Fruit fly (Drosophila melanogaster): ENCODE results near the gene Prosalpha4.

Gene Prosalpha4

dm6 chrX:16320197-16320921 lies 44.3 kb downstream of the Prosalpha4 start, which contains the start of gene Cyp1 (continued):
- TF ChIP-seq Aef1 (GFP tag; IDR thresholded peaks at IDR 0.05) (0 out of 3 replicates have a peak, but pooled peaks have one; percentile 27), CG12769 (tag; optimal IDR thresholded peaks at IDR 0.05) (peak; percentile 14), B-H1 (GFP tag; IDR thresholded peaks at IDR 0.05) (peak; percentile 44; the same call in 2 of the 3 replicates), CG15696 (tag; optimal IDR thresholded peaks at IDR 0.05) (no peak), pan (optimal IDR thresholded peaks at IDR 0.05) (no peak), pan (GFP tag; optimal IDR thresholded peaks at IDR 0.05 in 1 of 2, IDR thresholded peaks at IDR 0.05 in 1 of 2) (peak in 1 of 2 experiments; percentile 46), CG7963 (GFP tag; IDR thresholded peaks at IDR 0.05; ENCODE audit: partially characterized antibody) (peak; percentile 72; the same call in 2 of the 3 replicates), pzg (GFP tag; optimal IDR thresholded peaks at IDR 0.05) (peak; percentile 80), E2f1 (GFP tag; IDR thresholded peaks at IDR 0.05) (peak; percentile 60), hbn (GFP tag; IDR thresholded peaks at IDR 0.05; ENCODE audit: partially characterized antibody) (peak; percentile 66), YL-1 (GFP tag; optimal IDR thresholded peaks at IDR 0.05) (peak; percentile 35), ken (GFP tag; IDR thresholded peaks at IDR 0.05) (peak; percentile 47; the same call in 1 of the 3 replicates), chn (GFP tag; optimal IDR thresholded peaks at IDR 0.05) (no peak), zen (tag; optimal IDR thresholded peaks at IDR 0.05) (no peak), dm (GFP tag; optimal IDR thresholded peaks at IDR 0.05) (peak; percentile 81), CG10959 (GFP tag; IDR thresholded peaks at IDR 0.05) (no peak), CG30403 (GFP tag; optimal IDR thresholded peaks at IDR 0.05) (peak; percentile 15), HLH54F (GFP tag; optimal IDR thresholded peaks at IDR 0.05) (peak; percentile 9), HLH4C (GFP tag; IDR thresholded peaks at IDR 0.05; ENCODE audit: partially characterized antibody) (peak; percentile 68; the same call in 2 of the 3 replicates), jumu (GFP tag; optimal IDR thresholded peaks at IDR 0.05) (peak; percentile 5), CG4820 (GFP tag; optimal IDR thresholded peaks at IDR 0.05) (peak; percentile 31), Lim3 (GFP tag; IDR thresholded peaks at IDR 0.05) (no peak), her (GFP tag; optimal IDR thresholded peaks at IDR 0.05) (peak; percentile 73), bigmax (GFP tag; optimal IDR thresholded peaks at IDR 0.05) (peak; percentile 80), sisA (GFP tag; IDR thresholded peaks at IDR 0.05) (peak; percentile 36), B-H2 (GFP tag; optimal IDR thresholded peaks at IDR 0.05) (peak; percentile 47), CG17912 (GFP tag; optimal IDR thresholded peaks at IDR 0.05) (no peak), Bdp1 (GFP tag; optimal IDR thresholded peaks at IDR 0.05) (no peak), sens-2 (GFP tag; IDR thresholded peaks at IDR 0.05) (0 out of 2 replicates have a peak, but pooled peaks have one; percentile 19), CG7987 (GFP tag; optimal IDR thresholded peaks at IDR 0.05) (peak; percentile 20), Neu2 (GFP tag; optimal IDR thresholded peaks at IDR 0.05; ENCODE audit: borderline replicate concordance) (no peak), CG9932 (GFP tag; IDR thresholded peaks at IDR 0.05) (peak; percentile 68), so (GFP tag; IDR thresholded peaks at IDR 0.05) (0 out of 3 replicates have a peak, but pooled peaks have one; percentile 30), crol (GFP tag; IDR thresholded peaks at IDR 0.05) (no peak), CG1024 (GFP tag; IDR thresholded peaks at IDR 0.05) (peak; percentile 79), cad (GFP tag; optimal IDR thresholded peaks at IDR 0.05) (no peak), ro (GFP tag; IDR thresholded peaks at IDR 0.05) (no peak), CG31441 (GFP tag; IDR thresholded peaks at IDR 0.05) (peak; percentile 99), knrl (GFP tag; IDR thresholded peaks at IDR 0.05; ENCODE audit: partially characterized antibody) (peak; percentile 79), al (GFP tag; IDR thresholded peaks at IDR 0.05) (0 out of 2 replicates have a peak, but pooled peaks have one; percentile 26), CG14860 (GFP tag; IDR thresholded peaks at IDR 0.05; ENCODE audit: partially characterized antibody) (peak; percentile 58; the same call in 2 of the 3 replicates), bbx (GFP tag; IDR thresholded peaks at IDR 0.05; ENCODE audit: partially characterized antibody) (peak; percentile 90), Antp (GFP tag; optimal IDR thresholded peaks at IDR 0.05) (peak; percentile 12), zfh1 (GFP tag; IDR thresholded peaks at IDR 0.05) (peak; percentile 70; the same call in 2 of the 3 replicates), CG11093 (GFP tag; IDR thresholded peaks at IDR 0.05) (0 out of 3 replicates have a peak, but pooled peaks have one; percentile 44), grau (tag; optimal IDR thresholded peaks at IDR 0.05) (peak; percentile 27), ham (GFP tag; IDR thresholded peaks at IDR 0.05) (no peak), bcd (GFP tag; optimal IDR thresholded peaks at IDR 0.05) (peak; percentile 8), z (GFP tag; IDR thresholded peaks at IDR 0.05) (no peak)
